Worm (Caenorhabditis elegans): Measurements from ENCODE around the gene F28A12.3.

DNA sequence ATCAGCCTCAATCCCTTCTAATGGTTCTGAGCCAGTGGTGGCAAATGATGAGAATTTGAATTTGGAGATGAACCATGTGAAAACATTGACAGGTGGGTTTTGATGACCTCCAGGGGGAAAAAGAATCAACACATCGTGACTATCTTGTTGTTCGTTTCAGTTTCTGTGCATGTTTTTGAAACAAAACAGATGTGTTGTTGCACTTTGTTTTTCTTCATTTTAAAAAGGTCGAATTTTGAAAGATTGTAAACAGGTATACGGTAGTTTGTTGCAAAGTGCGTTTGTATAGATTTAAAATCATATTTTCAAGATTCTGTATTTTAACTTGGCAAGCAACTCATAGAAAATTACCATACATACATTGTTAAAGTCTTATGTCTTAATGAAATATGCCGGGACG lies 9.2 kb upstream of the F28A12.3 start:
- TF ChIP-seq atf-7 (tag; optimal IDR thresholded peaks at IDR 0.05) (no peak), dox-1 (GFP tag; IDR thresholded peaks at IDR 0.05) (no peak), mxl-1 (tag; optimal IDR thresholded peaks at IDR 0.05) (no peak), nhr-80 (tag; optimal IDR thresholded peaks at IDR 0.05) (no peak), attf-5 (GFP tag; optimal IDR thresholded peaks at IDR 0.05) (no peak), nfya-1 (tag; optimal IDR thresholded peaks at IDR 0.05; ENCODE audit: borderline replicate concordance, insufficient read depth) (no peak), Y79H2A.3 (GFP tag; conservative IDR thresholded peaks at IDR 0.05) (no peak)
